Fruit fly (Drosophila melanogaster) whole organism, embryonic: Measurements from ENCODE around the gene CG17168.

Experiments used
- Atf3 ChIP-seq: fragments of 200-800 bp; sonication (Bioruptor generic); optimal IDR thresholded peaks from 3 replicates; lab custom pipeline; 2016; ENCODE audit warnings: missing biosample characterization, missing genetic modification characterization
- Bteb2 ChIP-seq: fragments of 200-800 bp; sonication (Bioruptor generic); optimal IDR thresholded peaks from 2 replicates; lab custom pipeline; 2016; ENCODE audit warnings: missing biosample characterization, missing genetic modification characterization
- CG10209 ChIP-seq: fragments of 200-800 bp; sonication (Bioruptor generic); optimal IDR thresholded peaks from 3 replicates; lab custom pipeline; 2017; ENCODE audit warnings: missing biosample characterization, mild to moderate bottlenecking, missing genetic modification characterization, missing genetic modification reagents
- CG10321 ChIP-seq: fragments of 200-800 bp; sonication (Bioruptor generic); IDR thresholded peaks from 2 replicates; pipeline ENCODE4 v1.3.6; 2022; ENCODE audit warnings: missing biosample characterization, missing genetic modification characterization
- CG10366 ChIP-seq: fragments of 200-800 bp; sonication (Bioruptor generic); IDR thresholded peaks from 2 replicates; pipeline ENCODE4 v1.3.6; 2022; ENCODE audit warnings: missing biosample characterization, missing genetic modification characterization
- CG11504 ChIP-seq: fragments of 200-800 bp; sonication (Bioruptor generic); optimal IDR thresholded peaks from 3 replicates; lab custom pipeline; 2019; ENCODE audit warnings: missing biosample characterization, mild to moderate bottlenecking, missing genetic modification characterization, moderate library complexity
- CG1233 ChIP-seq: fragments of 200-800 bp; sonication (Bioruptor generic); optimal IDR thresholded peaks from 4 replicates; lab custom pipeline; 2018; ENCODE audit warnings: missing biosample characterization, mild to moderate bottlenecking, missing genetic modification characterization
- CG15073 ChIP-seq: fragments of 200-800 bp; sonication (Bioruptor generic); optimal IDR thresholded peaks from 2 replicates; lab custom pipeline; 2016; ENCODE audit warnings: missing biosample characterization, missing genetic modification characterization
- CG15601 ChIP-seq: fragments of 200-800 bp; sonication (Bioruptor generic); optimal IDR thresholded peaks from 3 replicates; lab custom pipeline; 2019; ENCODE audit warnings: missing biosample characterization, mild to moderate bottlenecking, missing genetic modification characterization, moderate library complexity
- CG17612 ChIP-seq: fragments of 200-800 bp; sonication (Bioruptor generic); IDR thresholded peaks from 2 replicates; pipeline ENCODE4 v1.3.6; 2022; ENCODE audit warnings: missing biosample characterization, missing genetic modification characterization
- CG1792 ChIP-seq: fragments of 200-800 bp; sonication (Bioruptor generic); optimal IDR thresholded peaks from 2 replicates; lab custom pipeline; 2016; ENCODE audit warnings: missing biosample characterization, missing genetic modification characterization
- CG1832 ChIP-seq: fragments of 200-800 bp; sonication (Bioruptor generic); optimal IDR thresholded peaks from 2 replicates; lab custom pipeline; 2017; ENCODE audit warnings: missing biosample characterization, mild to moderate bottlenecking, missing genetic modification characterization, inconsistent platforms
- CG2120 ChIP-seq: fragments of 200-800 bp; sonication (Bioruptor generic); optimal IDR thresholded peaks from 3 replicates; lab custom pipeline; 2016; ENCODE audit warnings: missing biosample characterization, missing genetic modification characterization
- CG2875 ChIP-seq: fragments of 200-800 bp; sonication (Bioruptor generic); optimal IDR thresholded peaks from 2 replicates; lab custom pipeline; 2017; ENCODE audit warnings: missing biosample characterization, mild to moderate bottlenecking, missing genetic modification characterization, missing genetic modification reagents
- CG31365 ChIP-seq: fragments of 200-800 bp; sonication (Bioruptor generic); optimal IDR thresholded peaks from 2 replicates; lab custom pipeline; 2018; ENCODE audit warnings: missing biosample characterization, mild to moderate bottlenecking, missing genetic modification characterization
- CG32772 ChIP-seq: fragments of 200-800 bp; sonication (Bioruptor generic); IDR thresholded peaks from 2 replicates; pipeline ENCODE4 v1.3.6; 2022; ENCODE audit warnings: missing biosample characterization, missing genetic modification characterization
- CG33557 ChIP-seq: fragments of 200-800 bp; sonication (Bioruptor generic); optimal IDR thresholded peaks from 2 replicates; lab custom pipeline; 2019; ENCODE audit warnings: missing biosample characterization, mild to moderate bottlenecking, missing genetic modification characterization, moderate library complexity
- CG3407 ChIP-seq: fragments of 200-800 bp; sonication (Bioruptor generic); optimal IDR thresholded peaks from 2 replicates; lab custom pipeline; 2018; ENCODE audit warnings: missing biosample characterization, mild to moderate bottlenecking, missing genetic modification characterization
- CG3726 ChIP-seq: fragments of 200-800 bp; sonication (Bioruptor generic); IDR thresholded peaks from 3 replicates; pipeline ENCODE4, ENCODE4 v1.3.6; 2022; ENCODE audit warnings: missing biosample characterization, missing genetic modification characterization
- CG4360 ChIP-seq: fragments of 200-800 bp; sonication (Bioruptor generic); IDR thresholded peaks from 2 replicates; pipeline ENCODE4 v1.3.6; 2022; ENCODE audit warnings: missing biosample characterization, missing genetic modification characterization
- CG4707 ChIP-seq: fragments of 200-800 bp; sonication (Bioruptor generic); optimal IDR thresholded peaks from 2 replicates; lab custom pipeline; 2018; ENCODE audit warnings: missing biosample characterization, mild to moderate bottlenecking, missing genetic modification characterization, moderate library complexity
- CG4854 ChIP-seq: fragments of 200-800 bp; sonication (Bioruptor generic); optimal IDR thresholded peaks from 2 replicates; lab custom pipeline; 2016; ENCODE audit warnings: missing biosample characterization, missing genetic modification characterization, inconsistent platforms
- CG9437 ChIP-seq: fragments of 200-800 bp; sonication (Bioruptor generic); optimal IDR thresholded peaks from 2 replicates; lab custom pipeline; 2018; ENCODE audit warnings: missing biosample characterization, mild to moderate bottlenecking, missing genetic modification characterization
- CG9932 ChIP-seq: fragments of 200-800 bp; sonication (Bioruptor generic); IDR thresholded peaks from 2 replicates; pipeline ENCODE4 v1.3.6; 2022; ENCODE audit warnings: missing biosample characterization, missing genetic modification characterization
- Deaf1 ChIP-seq: fragments of 200-800 bp; optimal IDR thresholded peaks from 3 replicates; lab custom pipeline; 2019; ENCODE audit warnings: missing biosample characterization, mild to moderate bottlenecking, missing genetic modification characterization, moderate library complexity
- Dref ChIP-seq: fragments of 200-800 bp; sonication (Bioruptor generic); IDR thresholded peaks from 2 replicates; pipeline ENCODE4 v1.3.6; 2022; ENCODE audit warnings: missing biosample characterization, missing genetic modification characterization
- E2f2 ChIP-seq: fragments of 200-800 bp; sonication (Bioruptor generic); IDR thresholded peaks from 2 replicates; pipeline ENCODE4 v1.3.6; 2022; ENCODE audit warnings: missing biosample characterization, missing genetic modification characterization
- Gug ChIP-seq: fragments of 200-800 bp; sonication (Bioruptor generic); IDR thresholded peaks from 4 replicates; pipeline ENCODE4 v1.3.6; 2022; ENCODE audit warnings: missing biosample characterization, missing genetic modification characterization
- Nf-YB ChIP-seq: fragments of 200-800 bp; sonication (Bioruptor generic); optimal IDR thresholded peaks from 3 replicates; lab custom pipeline; 2019; ENCODE audit warnings: missing biosample characterization, mild to moderate bottlenecking, missing genetic modification characterization, moderate library complexity
- Nf-YC ChIP-seq: fragments of 200-800 bp; optimal IDR thresholded peaks from 3 replicates; lab custom pipeline; 2019; ENCODE audit warnings: missing biosample characterization, mild to moderate bottlenecking, missing genetic modification characterization, moderate library complexity
- Oaz ChIP-seq: fragments of 200-800 bp; sonication (Bioruptor generic); IDR thresholded peaks from 2 replicates; pipeline ENCODE4 v1.3.6; 2022; ENCODE audit warnings: missing biosample characterization, missing genetic modification characterization
- Sry-δ ChIP-seq: fragments of 200-800 bp; sonication (Bioruptor generic); optimal IDR thresholded peaks from 2 replicates; lab custom pipeline; 2016; ENCODE audit warnings: missing biosample characterization, missing genetic modification characterization
- Ssrp ChIP-seq: fragments of 200-800 bp; sonication (Bioruptor generic); optimal IDR thresholded peaks from 2 replicates; lab custom pipeline; 2018; ENCODE audit warnings: missing biosample characterization, mild to moderate bottlenecking, missing genetic modification characterization, moderate library complexity
- ato ChIP-seq: fragments of 200-800 bp; sonication (Bioruptor generic); IDR thresholded peaks from 2 replicates; pipeline ENCODE4 v1.3.6; 2022; ENCODE audit warnings: missing biosample characterization, missing genetic modification characterization; ENCODE audit not compliant: partially characterized antibody
- btn ChIP-seq: fragments of 200-800 bp; sonication (Bioruptor generic); optimal IDR thresholded peaks from 2 replicates; lab custom pipeline; 2016; ENCODE audit warnings: missing biosample characterization, missing genetic modification characterization
- grn ChIP-seq: fragments of 200-800 bp; sonication (Bioruptor generic); optimal IDR thresholded peaks from 3 replicates; lab custom pipeline; 2017; ENCODE audit warnings: missing biosample characterization, missing genetic modification characterization
- gsb-n ChIP-seq: fragments of 200-800 bp; sonication (Bioruptor generic); optimal IDR thresholded peaks from 3 replicates; lab custom pipeline; 2018; ENCODE audit warnings: missing biosample characterization, mild to moderate bottlenecking, missing genetic modification characterization
- hbn ChIP-seq: fragments of 200-800 bp; sonication (Bioruptor generic); IDR thresholded peaks from 2 replicates; pipeline ENCODE4 v1.3.6; 2022; ENCODE audit warnings: missing biosample characterization, missing genetic modification characterization; ENCODE audit not compliant: partially characterized antibody
- her ChIP-seq: fragments of 200-800 bp; sonication (Bioruptor generic); optimal IDR thresholded peaks from 2 replicates; lab custom pipeline; 2016; ENCODE audit warnings: missing biosample characterization, missing genetic modification characterization
- insv ChIP-seq, 2 experiments: fragments of 200-800 bp; sonication (Bioruptor generic); optimal IDR thresholded peaks; 3 replicates each; lab custom pipeline; 2016 to 2018; ENCODE audit warnings: missing biosample characterization in 2 of 2, missing genetic modification characterization in 2 of 2
- jumu ChIP-seq: fragments of 200-800 bp; sonication (Bioruptor generic); optimal IDR thresholded peaks from 3 replicates; lab custom pipeline; 2016; ENCODE audit warnings: missing biosample characterization, missing genetic modification characterization
- lilli ChIP-seq: fragments of 200-800 bp; sonication (Bioruptor generic); optimal IDR thresholded peaks from 3 replicates; lab custom pipeline; 2016; ENCODE audit warnings: missing biosample characterization, missing genetic modification characterization
- lmd ChIP-seq: fragments of 200-800 bp; sonication (Bioruptor generic); IDR thresholded peaks from 2 replicates; pipeline ENCODE4 v1.3.6; 2022; ENCODE audit warnings: missing biosample characterization, missing genetic modification characterization
- phol ChIP-seq: fragments of 200-800 bp; sonication (Bioruptor generic); optimal IDR thresholded peaks from 3 replicates; lab custom pipeline; 2018; ENCODE audit warnings: missing biosample characterization, mild to moderate bottlenecking, missing genetic modification characterization, moderate library complexity
- schlank ChIP-seq: fragments of 200-800 bp; sonication (Bioruptor generic); optimal IDR thresholded peaks from 2 replicates; lab custom pipeline; 2018; ENCODE audit warnings: missing biosample characterization, mild to moderate bottlenecking, missing genetic modification characterization
- tll ChIP-seq, 2 experiments: fragments of 200-800 bp in 1 of 2; fragments of >200 bp in 1 of 2; sonication (Bioruptor generic) in 1 of 2; optimal IDR thresholded peaks; 2 replicates each; lab custom pipeline; 2017 to 2019; ENCODE audit warnings: missing biosample characterization in 2 of 2, missing genetic modification characterization in 2 of 2, mild to moderate bottlenecking in 1 of 2, moderate library complexity in 1 of 2
- tup ChIP-seq: fragments of 200-800 bp; sonication (Bioruptor generic); optimal IDR thresholded peaks from 2 replicates; lab custom pipeline; 2016; ENCODE audit warnings: missing biosample characterization, mild to moderate bottlenecking, missing genetic modification characterization, moderate library complexity
- vfl ChIP-seq: fragments of 200-800 bp; sonication (Bioruptor generic); optimal IDR thresholded peaks from 2 replicates; lab custom pipeline; 2016; ENCODE audit warnings: missing biosample characterization, missing genetic modification characterization
- zen2 ChIP-seq: fragments of 200-800 bp; sonication (Bioruptor generic); IDR thresholded peaks from 3 replicates; pipeline ENCODE4 v1.3.6; 2022; ENCODE audit warnings: missing biosample characterization, missing genetic modification characterization; ENCODE audit not compliant: partially characterized antibody
- zf30C ChIP-seq: fragments of 200-800 bp; sonication (Bioruptor generic); optimal IDR thresholded peaks from 3 replicates; lab custom pipeline; 2018; ENCODE audit warnings: missing biosample characterization, mild to moderate bottlenecking, missing genetic modification characterization
- zfh1 ChIP-seq: fragments of 200-800 bp; sonication (Bioruptor generic); IDR thresholded peaks from 3 replicates; pipeline ENCODE4 v1.3.6; 2022; ENCODE audit warnings: missing biosample characterization, missing genetic modification characterization

The CG17168 gene

DNA sequence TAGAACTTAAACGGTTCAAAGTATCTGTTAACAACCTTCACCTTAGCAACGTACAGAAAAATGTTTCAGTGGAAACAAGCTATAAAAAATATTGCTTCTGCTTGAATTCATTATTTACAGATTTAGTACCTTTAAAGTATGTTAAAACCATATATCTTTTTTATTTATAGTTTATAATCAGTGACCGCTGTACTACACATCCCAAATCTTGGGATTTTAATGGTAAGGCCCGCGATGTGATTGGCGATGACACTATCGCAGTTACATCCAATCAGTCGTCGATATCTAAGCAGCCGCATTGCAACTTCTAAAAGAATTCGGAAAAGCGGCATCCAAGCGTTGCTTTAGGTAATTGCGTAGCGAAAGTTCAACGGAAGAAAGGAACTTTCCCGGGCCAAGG, 14.7 kb downstream of the CG17168 start (continued):
- TF ChIP-seq Deaf1 (tag; lab: Kevin White, UChicago) (no peak), CG1792 (GFP tag; lab: Kevin White, UChicago) (no peak), her (GFP tag; lab: Kevin White, UChicago) (no peak), CG10321 (GFP tag; lab: Robert Waterston, UW) (no peak), CG2875 (GFP tag; lab: Kevin White, UChicago) (no peak), insv (GFP tag; optimal IDR thresholded peaks at IDR 0.05; lab: Kevin White, UChicago) (no peak), Dref (peak; percentile 47; the same call in 1 of the 2 replicates), CG9437 (no peak), schlank (tag; lab: Kevin White, UChicago) (no peak), tll (GFP tag; optimal IDR thresholded peaks at IDR 0.05; lab: Kevin White, UChicago) (no peak), Sry-δ (GFP tag; lab: Kevin White, UChicago) (peak; percentile 69), Ssrp (tag; lab: Kevin White, UChicago) (no peak), Oaz (GFP tag; lab: Robert Waterston, UW) (no peak), lilli (GFP tag; lab: Kevin White, UChicago) (peak; percentile 20), CG33557 (GFP tag; lab: Kevin White, UChicago) (no peak), CG1832 (GFP tag; lab: Kevin White, UChicago) (no peak), CG4854 (GFP tag; lab: Kevin White, UChicago) (no peak), CG9932 (GFP tag; lab: Robert Waterston, UW) (peak; percentile 57), ato (GFP tag; lab: Robert Waterston, UW) (no peak), lmd (GFP tag; lab: Robert Waterston, UW) (no peak), hbn (GFP tag; lab: Robert Waterston, UW) (peak; percentile 41; the same call in 1 of the 2 replicates), CG32772 (GFP tag; lab: Robert Waterston, UW) (no peak), Bteb2 (no peak), zf30C (GFP tag; lab: Kevin White, UChicago) (no peak), CG2120 (peak; percentile 4), jumu (GFP tag; lab: Kevin White, UChicago) (no peak), gsb-n (tag; lab: Kevin White, UChicago) (no peak), E2f2 (peak; percentile 13; the same call in 1 of the 2 replicates), CG15073 (GFP tag; lab: Kevin White, UChicago) (no peak), CG31365 (no peak), Gug (GFP tag; lab: Robert Waterston, UW) (peak; percentile 31; the same call in 1 of the 4 replicates), zen2 (peak; percentile 49; the same call in 1 of the 3 replicates), Nf-YB (GFP tag; lab: Kevin White, UChicago) (no peak), vfl (GFP tag; lab: Kevin White, UChicago) (no peak), CG10366 (GFP tag; lab: Robert Waterston, UW) (no peak), CG15601 (tag; lab: Kevin White, UChicago) (no peak), CG3726 (GFP tag; lab: Robert Waterston, UW) (no peak), CG1233 (GFP tag; lab: Kevin White, UChicago) (no peak), Atf3 (GFP tag; lab: Kevin White, UChicago) (no peak), CG3407 (no peak), btn (GFP tag; lab: Kevin White, UChicago) (no peak), CG4360 (GFP tag; lab: Robert Waterston, UW) (no peak), tup (no peak), Nf-YC (no peak), CG10209 (GFP tag; lab: Kevin White, UChicago) (no peak), phol (tag; lab: Kevin White, UChicago) (no peak), CG17612 (GFP tag; lab: Robert Waterston, UW) (no peak), CG4707 (GFP tag; lab: Kevin White, UChicago) (no peak), zfh1 (GFP tag; lab: Robert Waterston, UW) (no peak), CG11504 (tag; lab: Kevin White, UChicago) (no peak), grn (GFP tag; lab: Kevin White, UChicago) (no peak)
